Worm (Caenorhabditis elegans) whole organism, L3 larva: ENCODE data around the gene K05G3.1.
"Not testable (repeated sequence)": the region's sequence is repeated elsewhere in the genome, so short reads cannot be mapped to it uniquely, and the experiment has no call there.

Experiments
- R02D3.7 ChIP-seq: fragments of 150-350 bp; optimal IDR thresholded peaks from 2 replicates; lab custom pipeline; 2014; ENCODE audit warnings: missing biosample characterization, missing genetic modification characterization
- ZK546.5 ChIP-seq: sonication (generic microtip); optimal IDR thresholded peaks from 2 replicates; lab custom pipeline; 2017; ENCODE audit warnings: missing biosample characterization, missing genetic modification characterization
- ama-1 ChIP-seq: fragments of 150-350 bp; optimal IDR thresholded peaks from 2 replicates; lab custom pipeline; 2018
- ceh-16 ChIP-seq: sonication (generic microtip); optimal IDR thresholded peaks from 2 replicates; lab custom pipeline; 2017; ENCODE audit warnings: missing biosample characterization, missing genetic modification characterization
- ceh-82 ChIP-seq: fragments of 150-350 bp; optimal IDR thresholded peaks from 2 replicates; lab custom pipeline; 2014; ENCODE audit warnings: missing biosample characterization, missing genetic modification characterization
- ceh-9 ChIP-seq: sonication (generic microtip); optimal IDR thresholded peaks from 2 replicates; lab custom pipeline; 2018; ENCODE audit warnings: missing biosample characterization, missing genetic modification characterization
- daf-12 ChIP-seq: fragments of 150-350 bp; optimal IDR thresholded peaks from 2 replicates; lab custom pipeline; 2014; ENCODE audit warnings: missing biosample characterization, missing genetic modification reagents, missing genetic modification characterization
- egl-27 ChIP-seq: sonication (generic microtip); optimal IDR thresholded peaks from 4 replicates; lab custom pipeline; 2017; ENCODE audit warnings: missing biosample characterization, missing genetic modification reagents, missing genetic modification characterization
- egl-5 ChIP-seq: fragments of 150-350 bp; optimal IDR thresholded peaks from 2 replicates; lab custom pipeline; 2017; ENCODE audit warnings: missing biosample characterization, missing genetic modification reagents, missing genetic modification characterization, inconsistent platforms
- elt-2 ChIP-seq: sonication (generic microtip); optimal IDR thresholded peaks from 2 replicates; lab custom pipeline; 2016; ENCODE audit warnings: missing genetic modification reagents, mild to moderate bottlenecking, missing genetic modification characterization, missing compliant biosample characterization
- fkh-10 ChIP-seq: sonication (generic microtip); optimal IDR thresholded peaks from 2 replicates; lab custom pipeline; 2017; ENCODE audit warnings: missing biosample characterization, missing genetic modification reagents, missing genetic modification characterization
- fos-1 ChIP-seq: fragments of 150-350 bp; optimal IDR thresholded peaks from 2 replicates; lab custom pipeline; 2014; ENCODE audit warnings: missing biosample characterization, missing genetic modification characterization
- hmg-11 ChIP-seq: sonication (generic microtip); optimal IDR thresholded peaks from 2 replicates; lab custom pipeline; 2016; ENCODE audit warnings: missing genetic modification characterization, missing compliant biosample characterization
- jun-1 ChIP-seq: fragments of 150-350 bp; optimal IDR thresholded peaks from 2 replicates; lab custom pipeline; 2014; ENCODE audit warnings: missing biosample characterization, missing genetic modification reagents, missing genetic modification characterization
- lin-15B ChIP-seq: fragments of 150-350 bp; optimal IDR thresholded peaks from 2 replicates; lab custom pipeline; 2014; ENCODE audit warnings: missing biosample characterization, missing genetic modification characterization
- lin-39 ChIP-seq: fragments of 150-350 bp; optimal IDR thresholded peaks from 2 replicates; lab custom pipeline; 2018; ENCODE audit warnings: missing biosample characterization, missing genetic modification reagents, missing genetic modification characterization
- lsy-12 ChIP-seq: sonication (generic microtip); optimal IDR thresholded peaks from 2 replicates; lab custom pipeline; 2016; ENCODE audit warnings: mild to moderate bottlenecking, missing genetic modification characterization, missing compliant biosample characterization
- mdl-1 ChIP-seq: fragments of 150-350 bp; optimal IDR thresholded peaks from 2 replicates; lab custom pipeline; 2014; ENCODE audit warnings: missing biosample characterization, missing genetic modification characterization
- mml-1 ChIP-seq: fragments of 150-350 bp; sonication (generic microtip); optimal IDR thresholded peaks from 3 replicates; lab custom pipeline; 2014; ENCODE audit warnings: missing biosample characterization, missing genetic modification characterization
- nfya-1 ChIP-seq: sonication (generic microtip); optimal IDR thresholded peaks from 2 replicates; lab custom pipeline; 2017; ENCODE audit warnings: missing genetic modification characterization, mild to moderate bottlenecking, missing compliant biosample characterization, antibody characterized with exemption, moderate library complexity; ENCODE audit not compliant: insufficient read depth
- nhr-23 ChIP-seq: fragments of 150-350 bp; optimal IDR thresholded peaks from 2 replicates; lab custom pipeline; 2014; ENCODE audit warnings: missing biosample characterization, missing genetic modification reagents, missing genetic modification characterization
- nhr-237 ChIP-seq: fragments of 150-350 bp; optimal IDR thresholded peaks from 2 replicates; lab custom pipeline; 2014; ENCODE audit warnings: missing biosample characterization, missing genetic modification characterization
- nhr-25 ChIP-seq: sonication (generic microtip); optimal IDR thresholded peaks from 2 replicates; lab custom pipeline; 2017; ENCODE audit warnings: missing biosample characterization, missing genetic modification characterization
- nhr-28 ChIP-seq: fragments of 150-350 bp; optimal IDR thresholded peaks from 2 replicates; lab custom pipeline; 2014; ENCODE audit warnings: missing biosample characterization, missing genetic modification characterization
- nhr-43 ChIP-seq: sonication (generic microtip); optimal IDR thresholded peaks from 2 replicates; lab custom pipeline; 2016; ENCODE audit warnings: mild to moderate bottlenecking, missing genetic modification characterization, missing compliant biosample characterization; ENCODE audit not compliant: poor library complexity, severe bottlenecking
- nhr-76 ChIP-seq: fragments of 150-350 bp; sonication (generic microtip); optimal IDR thresholded peaks from 5 replicates; lab custom pipeline; 2014; ENCODE audit warnings: missing biosample characterization, missing genetic modification characterization
- pqm-1 ChIP-seq: fragments of 150-350 bp; optimal IDR thresholded peaks from 2 replicates; lab custom pipeline; 2017; ENCODE audit warnings: missing biosample characterization, missing genetic modification characterization, inconsistent platforms
- sea-2 ChIP-seq: fragments of 150-350 bp; sonication (generic microtip); optimal IDR thresholded peaks from 4 replicates; lab custom pipeline; 2014; ENCODE audit warnings: missing biosample characterization, missing genetic modification reagents, missing genetic modification characterization
- skn-1 ChIP-seq: fragments of 150-350 bp; optimal IDR thresholded peaks from 2 replicates; lab custom pipeline; 2014; ENCODE audit warnings: missing biosample characterization, missing genetic modification characterization
- snpc-4 ChIP-seq: fragments of 150-350 bp; optimal IDR thresholded peaks from 2 replicates; lab custom pipeline; 2014; ENCODE audit warnings: missing biosample characterization, missing genetic modification characterization
- tbx-2 ChIP-seq: sonication (generic microtip); optimal IDR thresholded peaks from 2 replicates; lab custom pipeline; 2016; ENCODE audit warnings: mild to moderate bottlenecking, missing genetic modification characterization, missing compliant biosample characterization
- unc-39 ChIP-seq: sonication (generic microtip); optimal IDR thresholded peaks from 4 replicates; lab custom pipeline; 2017; ENCODE audit warnings: missing biosample characterization, missing genetic modification characterization
- unc-62 ChIP-seq: fragments of 150-350 bp; sonication (generic microtip); optimal IDR thresholded peaks from 4 replicates; lab custom pipeline; 2014; ENCODE audit warnings: missing biosample characterization, missing genetic modification reagents, missing genetic modification characterization
- zag-1 ChIP-seq: fragments of 150-350 bp; optimal IDR thresholded peaks from 2 replicates; lab custom pipeline; 2014; ENCODE audit warnings: missing biosample characterization, missing genetic modification characterization
- ztf-11 ChIP-seq: fragments of 150-350 bp; optimal IDR thresholded peaks from 2 replicates; lab custom pipeline; 2014; ENCODE audit warnings: missing biosample characterization, missing genetic modification characterization
- ztf-4 ChIP-seq: fragments of 150-350 bp; optimal IDR thresholded peaks from 2 replicates; lab custom pipeline; 2014; ENCODE audit warnings: missing biosample characterization, missing genetic modification characterization

K05G3.1 gene

DNA sequence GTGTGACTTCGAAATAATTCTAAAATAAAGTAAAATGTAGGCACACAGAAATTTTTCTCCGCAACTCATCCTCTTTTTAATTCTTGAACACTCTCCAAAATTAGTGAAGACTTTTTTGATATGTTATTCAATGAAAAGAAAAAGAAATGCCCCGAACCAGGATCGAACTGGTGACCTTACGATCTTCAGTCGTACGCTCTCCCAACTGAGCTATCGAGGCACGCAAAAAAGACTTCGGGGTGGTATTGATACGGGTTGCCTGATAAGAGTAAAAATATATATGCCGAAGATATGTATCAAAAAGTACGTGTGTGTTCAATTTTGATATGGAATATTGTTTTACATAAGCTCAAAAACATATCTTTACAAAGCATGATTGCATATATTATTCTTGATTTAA lies 1.9 kb downstream of the K05G3.1 start:
- TF ChIP-seq ceh-16 (tag; lab: Kevin White, UChicago) (no peak), daf-12 (tag; lab: Kevin White, UChicago) (no peak), elt-2 (peak; percentile 18), nfya-1 (tag; lab: Kevin White, UChicago) (peak; percentile 13)
- TF ChIP-seq, all 47 proteins: peak for 2

DNA sequence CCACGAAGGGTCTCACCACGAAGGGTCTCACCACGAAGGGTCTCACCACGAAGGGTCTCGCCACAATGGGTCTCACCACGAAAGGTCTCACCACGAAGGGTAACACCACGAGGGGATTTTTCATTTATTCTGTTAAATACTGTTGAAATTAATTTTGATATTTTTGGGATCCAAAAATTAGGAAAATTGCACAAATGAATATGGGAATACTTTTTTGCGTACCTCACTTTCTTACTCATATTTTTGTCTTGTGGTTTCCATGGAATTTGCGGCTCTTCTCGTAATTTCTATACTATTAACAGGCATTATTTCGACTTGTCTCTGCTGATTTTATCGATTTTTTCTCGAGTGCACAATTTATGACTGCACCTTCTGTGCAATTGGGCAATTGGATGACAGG lies 4.2 kb downstream of the K05G3.1 start, which contains the start of gene T25D1.3:
Gene T25D1.3 (plus strand): TSS at position 301 of the 400 bp plus-strand sequence.
- TF ChIP-seq mdl-1 (tag; lab: Kevin White, UChicago) (no peak), pqm-1 (tag; lab: Kevin White, UChicago) (no peak), nhr-237 (tag; lab: Kevin White, UChicago) (no peak), egl-5 (tag; lab: Kevin White, UChicago) (no peak), zag-1 (no peak)

ce11 chrX:16515265-16515664 lies 14.1 kb downstream of the K05G3.1 start, which contains the start of gene T25D1.2:
TSS of gene T25D1.2 (plus strand) at chrX:16515565.
- TF ChIP-seq snpc-4, R02D3.7, hmg-11 (tag; lab: Kevin White, UChicago): not testable (repeated sequence)

DNA sequence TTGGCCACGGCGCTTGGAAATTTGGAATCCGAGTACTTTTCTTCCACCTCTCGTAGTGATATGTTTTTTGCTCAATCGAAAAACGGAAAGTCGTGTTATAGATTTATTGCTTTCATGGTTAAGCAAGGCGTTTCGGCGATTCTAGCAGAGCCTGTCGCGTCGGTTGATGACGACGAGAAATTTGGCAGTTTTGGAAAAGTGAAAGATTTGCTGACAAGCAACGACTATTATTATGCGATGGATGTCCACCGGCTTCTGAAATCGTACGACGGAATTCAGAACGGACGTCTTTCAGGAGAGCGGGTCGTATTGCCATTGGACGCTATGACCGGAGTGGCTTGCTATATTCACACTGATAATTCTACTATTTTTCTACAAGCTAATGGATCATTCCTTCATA lies 17.6 kb downstream of the K05G3.1 start:
- TF ChIP-seq nhr-43, result no peak
- TF ChIP-seq unc-39 (tag; lab: Kevin White, UChicago), result no peak
- no peak for TF ChIP-seq ZK546.5
- TF ChIP-seq ceh-16 (tag; lab: Kevin White, UChicago), result no peak
- TF ChIP-seq ceh-82 (tag; lab: Kevin White, UChicago), result no peak
- TF ChIP-seq skn-1 (tag; lab: Kevin White, UChicago), result no peak
- no peak for TF ChIP-seq ztf-4 (tag; lab: Kevin White, UChicago)
- no peak for TF ChIP-seq jun-1 (tag; lab: Kevin White, UChicago)
- TF ChIP-seq ama-1 (lab: Kevin White, UChicago), result no peak
- TF ChIP-seq lin-39 (tag; lab: Kevin White, UChicago), result no peak
- no peak for TF ChIP-seq lsy-12 (tag; lab: Kevin White, UChicago)
- no peak for TF ChIP-seq sea-2

- TF ChIP-seq elt-2, result no peak
- TF ChIP-seq nhr-76, result no peak
- no peak for TF ChIP-seq daf-12 (tag; lab: Kevin White, UChicago)
- TF ChIP-seq unc-62 (GFP tag; lab: Kevin White, UChicago), result no peak
These were observed 18.4 kb downstream of the K05G3.1 start, which contains the start of gene T25D1.1 for ce11 chrX:16519517-16519916. TSS of gene T25D1.1 (plus strand) at chrX:16519817.

DNA sequence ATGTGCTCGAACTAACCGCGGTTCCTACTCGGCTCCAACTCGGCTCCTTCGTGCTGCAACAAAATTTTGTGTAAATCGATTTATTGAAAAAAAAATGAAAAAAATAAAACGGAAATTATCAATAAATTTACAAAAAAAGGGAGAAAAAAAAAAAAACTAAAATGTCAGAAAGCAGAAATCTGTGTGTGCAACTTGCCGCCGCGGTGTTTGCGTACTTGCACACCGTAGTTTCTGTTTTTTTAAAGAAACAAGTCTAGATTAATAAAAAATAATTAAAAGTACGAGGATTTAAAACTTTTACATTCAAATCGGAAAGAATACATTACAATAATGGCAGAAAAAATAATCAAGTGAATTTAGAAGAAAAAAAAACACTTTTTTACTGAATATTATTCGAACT lies 20.6 kb downstream of the K05G3.1 start:
- TF ChIP-seq egl-5 (tag; lab: Kevin White, UChicago) (no peak), lin-39 (tag; lab: Kevin White, UChicago) (no peak), ceh-82 (tag; lab: Kevin White, UChicago) (no peak), ztf-4 (tag; lab: Kevin White, UChicago) (no peak), pqm-1 (tag; lab: Kevin White, UChicago) (no peak), egl-27 (tag; lab: Kevin White, UChicago) (no peak), nhr-28 (tag; lab: Kevin White, UChicago) (no peak), nhr-23 (tag; lab: Kevin White, UChicago) (no peak), nhr-237 (tag; lab: Kevin White, UChicago) (no peak), nfya-1 (tag; lab: Kevin White, UChicago) (no peak), hmg-11 (tag; lab: Kevin White, UChicago) (no peak), elt-2 (no peak)

DNA sequence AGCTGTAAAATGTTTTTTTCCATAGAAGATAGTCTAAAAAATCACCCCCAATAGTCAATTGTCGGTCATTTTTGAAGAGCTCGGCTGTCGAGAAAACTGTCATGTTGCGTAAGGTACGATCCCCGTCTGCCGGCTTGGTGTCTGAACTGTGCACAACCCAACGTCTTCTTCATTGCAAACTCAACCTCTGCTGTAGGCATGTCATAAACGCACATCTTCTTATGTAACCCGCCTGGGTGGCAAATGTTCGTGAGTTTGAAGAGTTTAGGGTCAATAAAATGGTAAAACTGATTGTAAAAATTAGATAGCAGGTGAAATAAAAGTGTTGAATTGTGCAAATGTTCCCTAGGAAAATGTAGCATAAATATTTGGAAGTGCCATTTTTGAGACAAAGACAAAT lies 23.2 kb downstream of the K05G3.1 start:
- no peak for TF ChIP-seq nhr-25 (tag; lab: Kevin White, UChicago)
- TF ChIP-seq fkh-10 (GFP tag; lab: Kevin White, UChicago), result no peak
- TF ChIP-seq tbx-2 (tag; lab: Kevin White, UChicago), result no peak
- no peak for TF ChIP-seq ztf-11
- TF ChIP-seq ceh-82 (tag; lab: Kevin White, UChicago), result no peak
- no peak for TF ChIP-seq nhr-237 (tag; lab: Kevin White, UChicago)
- TF ChIP-seq fos-1 (tag; lab: Kevin White, UChicago), result no peak
- no peak for TF ChIP-seq lin-15B (tag; lab: Kevin White, UChicago)
- no peak for TF ChIP-seq lsy-12 (tag; lab: Kevin White, UChicago)
- TF ChIP-seq mml-1 (tag; lab: Kevin White, UChicago), result no peak
- no peak for TF ChIP-seq ceh-9 (tag; lab: Kevin White, UChicago)
- no peak for TF ChIP-seq nfya-1 (tag; lab: Kevin White, UChicago)
